Fruit fly (Drosophila melanogaster): ENCODE results near the gene CG14265.

- TF ChIP-seq CG6276 (GFP tag; optimal IDR thresholded peaks at IDR 0.05) (no peak), CG6792 (GFP tag; optimal IDR thresholded peaks at IDR 0.05) (no peak), CG6854 (GFP tag; optimal IDR thresholded peaks at IDR 0.05) (no peak), CG31627 (GFP tag; optimal IDR thresholded peaks at IDR 0.05) (no peak), lz (GFP tag; optimal IDR thresholded peaks at IDR 0.05) (no peak), Gug (GFP tag; IDR thresholded peaks at IDR 0.05) (no peak), dsx (GFP tag; optimal IDR thresholded peaks at IDR 0.05; ENCODE audit: poor library complexity, severe bottlenecking) (no peak), eg (GFP tag; IDR thresholded peaks at IDR 0.05) (no peak), CG11762 (GFP tag; optimal IDR thresholded peaks at IDR 0.05; ENCODE audit: insufficient read depth) (no peak)
Observed at dm6 chrX:3188419-3188818, 48.1 kb downstream of the CG14265 start.
